Worm (Caenorhabditis elegans) whole organism, L2 larva: ENCODE data around the gene T26C12.1.
A peak's percentile ranks its signal among the peaks of the same experiment; 100 is the strongest.

Experiments
- C34F6.9 ChIP-seq: fragments of 150-350 bp; optimal IDR thresholded peaks from 2 replicates; lab custom pipeline; 2014; ENCODE audit warnings: missing biosample characterization, missing genetic modification characterization
- F13H6.1 ChIP-seq: sonication (generic microtip); optimal IDR thresholded peaks from 2 replicates; lab custom pipeline; 2016; ENCODE audit warnings: missing genetic modification characterization, missing compliant biosample characterization
- R02D3.7 ChIP-seq: fragments of 150-350 bp; optimal IDR thresholded peaks from 2 replicates; lab custom pipeline; 2014; ENCODE audit warnings: missing biosample characterization, missing genetic modification characterization
- Y55F3AM.14 ChIP-seq: fragments of 200-800 bp; sonication (Bioruptor generic); optimal IDR thresholded peaks from 2 replicates; lab custom pipeline; 2018; ENCODE audit warnings: mild to moderate bottlenecking, missing genetic modification characterization, missing compliant biosample characterization
- ZK546.5 ChIP-seq: sonication (generic microtip); optimal IDR thresholded peaks from 2 replicates; lab custom pipeline; 2017; ENCODE audit warnings: missing biosample characterization, missing genetic modification characterization
- alr-1 ChIP-seq: fragments of 150-350 bp; optimal IDR thresholded peaks from 2 replicates; lab custom pipeline; 2014; ENCODE audit warnings: missing biosample characterization, missing genetic modification characterization
- blmp-1 ChIP-seq: sonication (generic microtip); optimal IDR thresholded peaks from 2 replicates; lab custom pipeline; 2017; ENCODE audit warnings: missing genetic modification characterization, mild to moderate bottlenecking, missing compliant biosample characterization, antibody characterized with exemption, moderate library complexity; ENCODE audit not compliant: insufficient read depth
- ceh-16 ChIP-seq: fragments of 150-350 bp; optimal IDR thresholded peaks from 2 replicates; lab custom pipeline; 2014; ENCODE audit warnings: missing biosample characterization, missing genetic modification characterization
- ceh-82 ChIP-seq: fragments of 150-350 bp; optimal IDR thresholded peaks from 2 replicates; lab custom pipeline; 2014; ENCODE audit warnings: missing biosample characterization, missing genetic modification characterization
- crh-2 ChIP-seq: sonication (generic microtip); optimal IDR thresholded peaks from 2 replicates; lab custom pipeline; 2017; ENCODE audit warnings: missing biosample characterization, missing genetic modification characterization
- egl-27 ChIP-seq: sonication (generic microtip); optimal IDR thresholded peaks from 3 replicates; lab custom pipeline; 2017; ENCODE audit warnings: missing biosample characterization, missing genetic modification reagents, missing genetic modification characterization
- elt-1 ChIP-seq: fragments of 150-350 bp; optimal IDR thresholded peaks from 2 replicates; lab custom pipeline; 2014; ENCODE audit warnings: missing biosample characterization, missing genetic modification characterization
- elt-3 ChIP-seq: sonication (generic microtip); optimal IDR thresholded peaks from 2 replicates; lab custom pipeline; 2017; ENCODE audit warnings: missing biosample characterization, missing genetic modification characterization
- fos-1 ChIP-seq: fragments of 150-350 bp; optimal IDR thresholded peaks from 2 replicates; lab custom pipeline; 2014; ENCODE audit warnings: missing biosample characterization, missing genetic modification characterization
- gmeb-1 ChIP-seq: fragments of 150-350 bp; optimal IDR thresholded peaks from 2 replicates; lab custom pipeline; 2014; ENCODE audit warnings: missing biosample characterization, missing genetic modification characterization
- lin-11 ChIP-seq: fragments of 150-350 bp; sonication (generic microtip); optimal IDR thresholded peaks from 2 replicates; lab custom pipeline; 2014; ENCODE audit warnings: missing biosample characterization, missing genetic modification characterization, inconsistent platforms, mixed read lengths
- lin-13 ChIP-seq: fragments of 150-350 bp; optimal IDR thresholded peaks from 2 replicates; lab custom pipeline; 2014; ENCODE audit warnings: missing biosample characterization, missing genetic modification reagents, missing genetic modification characterization
- lin-39 ChIP-seq: fragments of 150-350 bp; optimal IDR thresholded peaks from 2 replicates; lab custom pipeline; 2014; ENCODE audit warnings: missing biosample characterization, missing genetic modification reagents, missing genetic modification characterization
- lsy-2 ChIP-seq, 2 experiments: fragments of 150-350 bp in 1 of 2; sonication (generic microtip) in 1 of 2; optimal IDR thresholded peaks; 2 replicates each; lab custom pipeline; 2014 to 2017; ENCODE audit warnings: missing biosample characterization in 2 of 2, missing genetic modification characterization in 2 of 2
- mab-5 ChIP-seq: fragments of 150-350 bp; optimal IDR thresholded peaks from 2 replicates; lab custom pipeline; 2014; ENCODE audit warnings: missing biosample characterization, missing genetic modification characterization
- mbf-1 ChIP-seq: sonication (generic microtip); optimal IDR thresholded peaks from 2 replicates; lab custom pipeline; 2017; ENCODE audit warnings: missing biosample characterization, missing genetic modification characterization
- nhr-11 ChIP-seq: fragments of 150-350 bp; optimal IDR thresholded peaks from 2 replicates; lab custom pipeline; 2014; ENCODE audit warnings: missing biosample characterization, missing genetic modification characterization
- nhr-129 ChIP-seq: fragments of 150-350 bp; optimal IDR thresholded peaks from 2 replicates; lab custom pipeline; 2014; ENCODE audit warnings: missing biosample characterization, missing genetic modification characterization
- nhr-21 ChIP-seq: fragments of 150-350 bp; optimal IDR thresholded peaks from 2 replicates; lab custom pipeline; 2014; ENCODE audit warnings: missing biosample characterization, missing genetic modification characterization
- nhr-25 ChIP-seq: fragments of 150-350 bp; sonication (generic microtip); optimal IDR thresholded peaks from 3 replicates; lab custom pipeline; 2014; ENCODE audit warnings: missing biosample characterization, missing genetic modification characterization
- nhr-6 ChIP-seq: fragments of 150-350 bp; optimal IDR thresholded peaks from 2 replicates; lab custom pipeline; 2014; ENCODE audit warnings: missing biosample characterization, missing genetic modification characterization
- nhr-77 ChIP-seq: fragments of 150-350 bp; optimal IDR thresholded peaks from 2 replicates; lab custom pipeline; 2014; ENCODE audit warnings: missing biosample characterization, missing genetic modification characterization
- sma-3 ChIP-seq: sonication (generic microtip); optimal IDR thresholded peaks from 2 replicates; lab custom pipeline; 2016; ENCODE audit warnings: missing genetic modification reagents, missing genetic modification characterization, missing compliant biosample characterization
- sma-9 ChIP-seq, 2 experiments: fragments of 150-350 bp in 1 of 2; sonication (generic microtip) in 1 of 2; optimal IDR thresholded peaks; 2 replicates each; lab custom pipeline; 2014 to 2016; ENCODE audit warnings: missing genetic modification characterization in 2 of 2, mild to moderate bottlenecking in 1 of 2, missing biosample characterization in 1 of 2, missing compliant biosample characterization in 1 of 2, missing genetic modification reagents in 1 of 2, moderate library complexity in 1 of 2
- unc-39 ChIP-seq: fragments of 150-350 bp; optimal IDR thresholded peaks from 2 replicates; lab custom pipeline; 2014; ENCODE audit warnings: missing biosample characterization, missing genetic modification characterization
- unc-55 ChIP-seq: fragments of 150-350 bp; sonication (generic microtip); optimal IDR thresholded peaks from 3 replicates; lab custom pipeline; 2014; ENCODE audit warnings: missing biosample characterization, missing genetic modification reagents, missing genetic modification characterization

T26C12.1 gene

ce11 chrIV:3258528-3258927, at the start of gene T26C12.1:
TSS of gene T26C12.1 (plus strand) at chrIV:3258910.
- TF ChIP-seq lin-39 (tag; lab: Kevin White, UChicago), result no peak
- peak; percentile 66 for TF ChIP-seq fos-1 (tag; lab: Kevin White, UChicago)

DNA sequence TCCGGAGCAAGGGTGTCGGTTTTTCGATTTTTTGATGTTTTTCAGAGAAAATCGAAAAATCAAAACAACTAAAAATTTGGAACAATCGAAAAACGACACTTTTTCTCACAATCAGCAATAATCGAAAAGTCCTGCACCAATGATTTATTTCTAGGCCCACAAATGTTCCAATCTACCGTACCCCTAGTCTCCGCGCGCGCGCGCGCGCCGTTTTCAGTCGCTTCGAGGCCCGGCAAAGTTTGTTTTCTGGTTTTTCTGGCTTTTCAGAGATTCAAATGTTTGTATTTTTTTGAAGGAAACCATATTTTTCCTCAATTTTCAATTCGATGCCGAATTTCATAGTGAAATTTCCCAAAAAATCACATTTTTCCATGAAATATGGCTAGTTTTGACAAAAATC, 46.8 kb upstream of the T26C12.1 start:
- no peak for TF ChIP-seq F13H6.1 (tag; lab: Kevin White, UChicago)
- no peak for TF ChIP-seq Y55F3AM.14 (GFP tag; lab: Kevin White, UChicago)
- TF ChIP-seq elt-1 (tag; lab: Kevin White, UChicago), result no peak
- TF ChIP-seq nhr-129 (tag; lab: Kevin White, UChicago), result no peak

DNA sequence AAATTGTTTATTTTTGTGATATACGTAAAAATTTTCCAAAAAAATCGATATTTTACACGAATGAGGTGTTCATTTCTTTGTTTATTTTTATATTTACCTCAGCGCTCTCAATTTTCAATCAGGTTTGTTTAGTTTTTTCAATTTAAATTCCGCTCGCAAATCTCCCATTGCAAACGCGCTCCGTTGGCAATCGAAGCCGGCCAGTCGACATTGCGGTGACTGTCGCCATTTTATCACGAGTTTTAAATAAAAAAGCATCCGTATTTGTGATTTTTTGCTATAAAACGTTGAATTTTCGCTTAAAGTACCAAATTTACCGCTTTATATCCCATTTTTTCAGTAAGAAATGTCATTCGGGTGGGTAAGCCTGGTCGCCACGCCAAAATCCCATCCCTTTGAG, 45.3 kb upstream of the T26C12.1 start, which contains the start of gene slmp-1:
Gene slmp-1 (plus strand): TSS at position 335 of the 400 bp plus-strand sequence.
- TF ChIP-seq lin-11 (tag; lab: Kevin White, UChicago) (peak; percentile 23), ZK546.5 (tag; lab: Kevin White, UChicago) (no peak), unc-39 (no peak), C34F6.9 (peak; percentile 64), egl-27 (no peak), elt-3 (tag; lab: Kevin White, UChicago) (no peak), nhr-11 (no peak), alr-1 (tag; lab: Kevin White, UChicago) (no peak), ceh-82 (tag; lab: Kevin White, UChicago) (no peak), fos-1 (tag; lab: Kevin White, UChicago) (peak; percentile 41), nhr-77 (tag; lab: Kevin White, UChicago) (no peak), mab-5 (no peak), sma-9 (GFP tag; optimal IDR thresholded peaks at IDR 0.05; lab: Kevin White, UChicago) (peak; percentile 27), sma-9 (tag; optimal IDR thresholded peaks at IDR 0.05; lab: Kevin White, UChicago) (no peak), gmeb-1 (peak; percentile 90), lin-13 (GFP tag; lab: Kevin White, UChicago) (peak; percentile 64), R02D3.7 (tag; lab: Kevin White, UChicago) (no peak), crh-2 (tag; lab: Kevin White, UChicago) (peak; percentile 16), nhr-25 (tag; lab: Kevin White, UChicago) (peak; percentile 5), unc-55 (GFP tag; lab: Kevin White, UChicago) (peak; percentile 61), nhr-129 (tag; lab: Kevin White, UChicago) (peak; percentile 44), lsy-2 (tag; optimal IDR thresholded peaks at IDR 0.05; lab: Kevin White, UChicago) (peak in 1 of 2 experiments; percentile 71), sma-3 (peak; percentile 29)

ce11 chrIV:3221158-3221557, 37.6 kb upstream of the T26C12.1 start:
- no peak for TF ChIP-seq egl-27
- TF ChIP-seq nhr-77 (tag; lab: Kevin White, UChicago), result no peak
- TF ChIP-seq nhr-6, result no peak
- TF ChIP-seq nhr-21 (tag; lab: Kevin White, UChicago), result no peak
- no peak for TF ChIP-seq ceh-16 (tag; lab: Kevin White, UChicago)
- TF ChIP-seq lin-39 (tag; lab: Kevin White, UChicago), result no peak
- TF ChIP-seq gmeb-1, result no peak
- no peak for TF ChIP-seq blmp-1 (tag; lab: Kevin White, UChicago)
- no peak for TF ChIP-seq mbf-1
- no peak for TF ChIP-seq unc-39
- no peak for TF ChIP-seq elt-1 (tag; lab: Kevin White, UChicago)
- TF ChIP-seq, all 48 proteins: peak for 0

- TF ChIP-seq sma-9 (GFP tag; optimal IDR thresholded peaks at IDR 0.05; lab: Kevin White, UChicago), result no peak
- no peak for TF ChIP-seq sma-9 (tag; optimal IDR thresholded peaks at IDR 0.05; lab: Kevin White, UChicago)
- TF ChIP-seq nhr-11, result no peak
- TF ChIP-seq R02D3.7 (tag; lab: Kevin White, UChicago), result no peak
- TF ChIP-seq nhr-77 (tag; lab: Kevin White, UChicago), result no peak
- TF ChIP-seq lsy-2 (tag; optimal IDR thresholded peaks at IDR 0.05; lab: Kevin White, UChicago), result no peak
Observed at ce11 chrIV:3222140-3222539, 36.6 kb upstream of the T26C12.1 start, which contains the start of gene Y67D8A.2. TSS of gene Y67D8A.2 (plus strand) at chrIV:3222440.
